Worm (Caenorhabditis elegans): ENCODE results near the gene T28A11.13.

ce11 chrV:3269407-3269806 is 19.4 kb upstream of the T28A11.13 start, which contains the start of gene T28A11.19:
- TF ChIP-seq unc-98 (GFP tag; IDR thresholded peaks at IDR 0.05) (no peak), ztf-11 (tag; optimal IDR thresholded peaks at IDR 0.05) (no peak), lin-14 (GFP tag; optimal IDR thresholded peaks at IDR 0.05) (no peak)

All from whole organism, L1 larva.